Fruit fly (Drosophila melanogaster) S2 (cell line): ENCODE data around the gene dikar.

Experiments used
- CG8478 ChIP-seq: fragments of >200 bp; optimal IDR thresholded peaks from 2 replicates; lab custom pipeline; 2018
- CTCF ChIP-seq, 2 experiments: fragments of >200 bp; optimal IDR thresholded peaks; 2 replicates each; lab custom pipeline; 2018

dm6 chr3L:6719392-6719889, 23.5 kb downstream of the dikar start, which contains the start of gene ple:
- TF ChIP-seq CG8478 (no peak), CTCF (optimal IDR thresholded peaks at IDR 0.05; lab: Kevin White, UChicago) (no peak)
